Fruit fly (Drosophila melanogaster) whole organism, wandering third instar larva: ENCODE measurements around the gene Jhbp1.

Source experiments
- CG9705 ChIP-seq: fragments of 200-800 bp; sonication (Bioruptor generic); optimal IDR thresholded peaks from 2 replicates; lab custom pipeline; 2018; ENCODE audit warnings: missing biosample characterization, mild to moderate bottlenecking, missing genetic modification characterization
- Hr78 ChIP-seq: fragments of >200 bp; optimal IDR thresholded peaks from 2 replicates; lab custom pipeline; 2017; ENCODE audit warnings: missing biosample characterization, missing genetic modification characterization
- Jra ChIP-seq: sonication (Bioruptor generic); optimal IDR thresholded peaks from 2 replicates; lab custom pipeline; 2016; ENCODE audit warnings: missing biosample characterization, missing genetic modification characterization
- Sp1 ChIP-seq: fragments of 200-800 bp; sonication (Bioruptor generic); optimal IDR thresholded peaks from 3 replicates; lab custom pipeline; 2019; ENCODE audit warnings: missing biosample characterization, mild to moderate bottlenecking, missing genetic modification characterization, moderate library complexity
- dmrt93B ChIP-seq: fragments of 200-800 bp; sonication (Bioruptor generic); optimal IDR thresholded peaks from 2 replicates; lab custom pipeline; 2018; ENCODE audit warnings: missing biosample characterization, mild to moderate bottlenecking, missing genetic modification characterization
- foxo ChIP-seq, 2 experiments: fragments of 200-800 bp; sonication (Bioruptor generic); optimal IDR thresholded peaks; 2 replicates in 1 of 2; 3 replicates in 1 of 2; lab custom pipeline; 2016 to 2017; ENCODE audit warnings: missing biosample characterization in 2 of 2, missing genetic modification characterization in 2 of 2
- h ChIP-seq: fragments of 200-800 bp; sonication (Bioruptor generic); optimal IDR thresholded peaks from 3 replicates; lab custom pipeline; 2016; ENCODE audit warnings: missing biosample characterization, mild to moderate bottlenecking, missing genetic modification characterization
- lola ChIP-seq: fragments of >200 bp; optimal IDR thresholded peaks from 2 replicates; lab custom pipeline; 2017; ENCODE audit warnings: missing biosample characterization, missing genetic modification characterization
- psq ChIP-seq: fragments of 200-800 bp; sonication (Bioruptor generic); optimal IDR thresholded peaks from 3 replicates; lab custom pipeline; 2017; ENCODE audit warnings: missing biosample characterization, mild to moderate bottlenecking, missing genetic modification characterization, moderate library complexity

dm6 chr3R:5017088-5017487 lies 51.8 kb downstream of the Jhbp1 start:
- TF ChIP-seq Jra (GFP tag; lab: Kevin White, UChicago) (no peak), foxo (GFP tag; optimal IDR thresholded peaks at IDR 0.05; lab: Kevin White, UChicago) (no peak), Hr78 (GFP tag; lab: Kevin White, UChicago) (no peak), lola (GFP tag; lab: Kevin White, UChicago) (no peak), psq (GFP tag; lab: Kevin White, UChicago) (no peak), dmrt93B (no peak), CG9705 (no peak), Sp1 (GFP tag; lab: Kevin White, UChicago) (no peak), h (GFP tag; lab: Kevin White, UChicago) (no peak)
